Worm (Caenorhabditis elegans) whole organism, L1 larva: ENCODE results near the gene R13D7.2.
"Not testable (repeated sequence)": the region's sequence is repeated elsewhere in the genome, so short reads cannot be mapped to it uniquely, and the experiment has no call there.

Experiments used
- C04F5.9 ChIP-seq: sonication (generic microtip); optimal IDR thresholded peaks from 2 replicates; lab custom pipeline; 2016; ENCODE audit warnings: missing genetic modification characterization, missing compliant biosample characterization
- F16B12.6 ChIP-seq: fragments of 150-350 bp; optimal IDR thresholded peaks from 2 replicates; lab custom pipeline; 2014; ENCODE audit warnings: missing biosample characterization, missing genetic modification characterization
- Y116A8C.19 ChIP-seq: sonication (generic microtip); optimal IDR thresholded peaks from 2 replicates; lab custom pipeline; 2016; ENCODE audit warnings: missing compliant biosample characterization, missing genetic modification characterization, borderline replicate concordance
- alr-1 ChIP-seq: fragments of 200-800 bp; sonication (Bioruptor generic); optimal IDR thresholded peaks from 2 replicates; lab custom pipeline; 2018; ENCODE audit warnings: borderline replicate concordance, mild to moderate bottlenecking, missing genetic modification characterization, missing compliant biosample characterization
- blmp-1 ChIP-seq: fragments of 150-350 bp; optimal IDR thresholded peaks from 2 replicates; lab custom pipeline; 2014; ENCODE audit warnings: missing biosample characterization, missing genetic modification characterization
- ceh-63 ChIP-seq: fragments of 200-800 bp; sonication (Bioruptor generic); optimal IDR thresholded peaks from 2 replicates; lab custom pipeline; 2018; ENCODE audit warnings: mild to moderate bottlenecking, missing genetic modification characterization, missing compliant biosample characterization
- ceh-82 ChIP-seq, 3 experiments: fragments of 150-350 bp in 1 of 3; sonication (generic microtip) in 2 of 3; optimal IDR thresholded peaks; 2 replicates each; lab custom pipeline; 2014 to 2017; ENCODE audit warnings: missing biosample characterization in 3 of 3, missing genetic modification characterization in 3 of 3
- ceh-88 ChIP-seq: fragments of 200-800 bp; sonication (Bioruptor generic); IDR thresholded peaks from 2 replicates; pipeline ENCODE4 v1.3.6; 2022; ENCODE audit warnings: missing genetic modification characterization, missing compliant biosample characterization
- dpl-1 ChIP-seq, 3 experiments: fragments of 150-350 bp in 2 of 3; sonication (generic microtip) in 1 of 3; optimal IDR thresholded peaks; 2 replicates each; lab custom pipeline; 2014 to 2017; ENCODE audit warnings: missing biosample characterization in 3 of 3, missing genetic modification characterization in 3 of 3, missing genetic modification reagents in 3 of 3
- efl-1 ChIP-seq, 4 experiments: fragments of 150-350 bp; optimal IDR thresholded peaks in 3 of 4; peaks in 1 of 4; 1 replicate in 1 of 4; 2 replicates in 3 of 4; lab custom pipeline; 2014; ENCODE audit warnings: missing biosample characterization in 2 of 4, missing genetic modification characterization in 2 of 4, missing genetic modification reagents in 2 of 4
- egl-13 ChIP-seq: sonication (generic microtip); optimal IDR thresholded peaks from 2 replicates; lab custom pipeline; 2016; ENCODE audit warnings: missing genotype, missing genetic modification reagents, missing genetic modification characterization, missing compliant biosample characterization
- ets-5 ChIP-seq: fragments of 200-800 bp; sonication (Bioruptor generic); IDR thresholded peaks from 2 replicates; pipeline ENCODE4 v1.3.6; 2022; ENCODE audit warnings: missing genetic modification characterization, missing compliant biosample characterization
- fkh-4 ChIP-seq: sonication (generic microtip); optimal IDR thresholded peaks from 2 replicates; lab custom pipeline; 2016; ENCODE audit warnings: missing compliant biosample characterization, missing genetic modification characterization, borderline replicate concordance
- fkh-8 ChIP-seq: sonication (generic microtip); optimal IDR thresholded peaks from 2 replicates; lab custom pipeline; 2016; ENCODE audit warnings: mild to moderate bottlenecking, missing genetic modification characterization, missing compliant biosample characterization
- fos-1 ChIP-seq: fragments of 150-350 bp; optimal IDR thresholded peaks from 2 replicates; lab custom pipeline; 2014; ENCODE audit warnings: missing biosample characterization, missing genetic modification characterization
- hlh-17 ChIP-seq: fragments of 200-800 bp; sonication (Bioruptor generic); optimal IDR thresholded peaks from 2 replicates; lab custom pipeline; 2018; ENCODE audit warnings: missing genetic modification characterization, mild to moderate bottlenecking, missing compliant biosample characterization, moderate library complexity, borderline replicate concordance
- irx-1 ChIP-seq: sonication (generic microtip); optimal IDR thresholded peaks from 2 replicates; lab custom pipeline; 2016; ENCODE audit warnings: missing genetic modification characterization, missing compliant biosample characterization
- jun-1 ChIP-seq: fragments of 150-350 bp; optimal IDR thresholded peaks from 2 replicates; lab custom pipeline; 2014; ENCODE audit warnings: missing biosample characterization, missing genetic modification reagents, missing genetic modification characterization
- lin-14 ChIP-seq: fragments of 200-800 bp; sonication (Bioruptor generic); optimal IDR thresholded peaks from 2 replicates; lab custom pipeline; 2018; ENCODE audit warnings: mild to moderate bottlenecking, missing genetic modification characterization, moderate library complexity, missing compliant biosample characterization
- lin-35 ChIP-seq, 2 experiments: fragments of 150-350 bp; optimal IDR thresholded peaks; 2 replicates each; lab custom pipeline; 2014; ENCODE audit warnings: missing biosample characterization in 2 of 2, missing genetic modification characterization in 2 of 2, missing genetic modification reagents in 2 of 2
- lir-3 ChIP-seq: sonication (generic microtip); optimal IDR thresholded peaks from 2 replicates; lab custom pipeline; 2016; ENCODE audit warnings: mild to moderate bottlenecking, missing genetic modification characterization, moderate library complexity, missing compliant biosample characterization; ENCODE audit not compliant: poor library complexity
- lsy-2 ChIP-seq, 2 experiments: fragments of 150-350 bp; optimal IDR thresholded peaks; 2 replicates each; lab custom pipeline; 2014; ENCODE audit warnings: missing biosample characterization in 2 of 2, missing genetic modification characterization in 2 of 2
- nhr-11 ChIP-seq: fragments of 150-350 bp; optimal IDR thresholded peaks from 2 replicates; lab custom pipeline; 2014; ENCODE audit warnings: missing biosample characterization, missing genetic modification characterization
- nhr-12 ChIP-seq: sonication (generic microtip); optimal IDR thresholded peaks from 2 replicates; lab custom pipeline; 2017; ENCODE audit warnings: missing biosample characterization, missing genetic modification characterization
- nhr-19 ChIP-seq: fragments of 200-800 bp; sonication (Bioruptor generic); conservative IDR thresholded peaks from 2 replicates; pipeline ENCODE4 v1.3.6; 2022; ENCODE audit warnings: missing genetic modification characterization, missing compliant biosample characterization
- nhr-28 ChIP-seq: fragments of 150-350 bp; optimal IDR thresholded peaks from 2 replicates; lab custom pipeline; 2014; ENCODE audit warnings: missing biosample characterization, missing genetic modification characterization
- nhr-77 ChIP-seq: fragments of 150-350 bp; optimal IDR thresholded peaks from 2 replicates; lab custom pipeline; 2014; ENCODE audit warnings: missing biosample characterization, missing genetic modification characterization
- nhr-84 ChIP-seq: sonication (generic microtip); optimal IDR thresholded peaks from 2 replicates; lab custom pipeline; 2017; ENCODE audit warnings: missing biosample characterization, missing genetic modification characterization
- pag-3 ChIP-seq: sonication (generic microtip); optimal IDR thresholded peaks from 2 replicates; lab custom pipeline; 2017; ENCODE audit warnings: missing genetic modification characterization, mild to moderate bottlenecking, missing compliant biosample characterization, antibody characterized with exemption, borderline replicate concordance; ENCODE audit not compliant: insufficient read depth
- pax-3 ChIP-seq: fragments of 200-800 bp; sonication (Bioruptor generic); optimal IDR thresholded peaks from 2 replicates; lab custom pipeline; 2018; ENCODE audit warnings: mild to moderate bottlenecking, missing genetic modification characterization, moderate library complexity, missing compliant biosample characterization
- unc-130 ChIP-seq: fragments of 150-350 bp; optimal IDR thresholded peaks from 2 replicates; lab custom pipeline; 2017; ENCODE audit warnings: missing biosample characterization, missing genetic modification characterization, inconsistent platforms
- unc-30 ChIP-seq: sonication (generic microtip); optimal IDR thresholded peaks from 2 replicates; lab custom pipeline; 2017; ENCODE audit warnings: missing biosample characterization, missing genetic modification characterization
- unc-62 ChIP-seq: fragments of 150-350 bp; optimal IDR thresholded peaks from 2 replicates; lab custom pipeline; 2014; ENCODE audit warnings: missing biosample characterization, missing genetic modification reagents, missing genetic modification characterization
- zag-1 ChIP-seq: fragments of 150-350 bp; optimal IDR thresholded peaks from 2 replicates; lab custom pipeline; 2014; ENCODE audit warnings: missing biosample characterization, missing genetic modification characterization

The R13D7.2 gene

ce11 chrV:7444331-7444730 is 34.6 kb downstream of the R13D7.2 start, which contains the start of gene nhr-141:
nhr-141 (plus strand) TSS chrV:7444661.
- TF ChIP-seq dpl-1 (GFP tag; optimal IDR thresholded peaks at IDR 0.05; lab: Kevin White, UChicago); nhr-11 (tag; lab: Kevin White, UChicago); hlh-17 (GFP tag; lab: Kevin White, UChicago): not testable (repeated sequence)

DNA sequence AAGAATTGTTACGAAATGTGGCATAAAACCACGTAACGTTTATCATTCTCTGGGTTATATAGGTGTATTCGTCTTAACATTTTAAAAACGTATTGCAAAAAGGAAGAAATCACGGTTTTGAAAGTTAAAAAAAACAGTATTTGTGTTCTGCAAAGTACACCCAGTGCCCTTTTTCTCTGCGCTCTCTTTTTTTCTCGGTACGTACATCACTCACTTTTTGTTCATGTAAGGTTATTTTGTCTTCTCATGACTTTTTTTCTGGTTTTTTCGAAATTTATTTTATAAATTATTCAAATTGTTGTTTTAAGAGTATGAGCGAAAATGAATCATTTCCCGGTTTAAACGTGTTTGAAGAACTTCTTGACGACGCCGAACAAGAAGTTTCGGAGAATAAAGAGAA is 37.3 kb downstream of the R13D7.2 start, which contains the start of gene F25E5.5:
F25E5.5 (plus strand) TSS at position 301 of the 400 bp plus-strand sequence.
- TF ChIP-seq blmp-1 (tag; lab: Kevin White, UChicago) (peak; percentile 17), C04F5.9 (tag; lab: Kevin White, UChicago) (no peak)
- TF ChIP-seq, all 84 proteins: peak for 1

ce11 chrV:7449303-7449827 is 39.7 kb downstream of the R13D7.2 start, which contains the start of gene try-12:
try-12 (plus strand) TSS chrV:7449353.
- TF ChIP-seq C04F5.9 (tag; lab: Kevin White, UChicago): no peak
- TF ChIP-seq efl-1 (optimal IDR thresholded peaks at IDR 0.05; lab: Kevin White, UChicago): no peak
- peak in 1 of 2 experiments; percentile 58 for TF ChIP-seq efl-1 (GFP tag; optimal IDR thresholded peaks at IDR 0.05 in 1 of 2; lab: Kevin White, UChicago)
- TF ChIP-seq jun-1 (tag; lab: Kevin White, UChicago): no peak
- no peak for TF ChIP-seq lir-3 (tag; lab: Kevin White, UChicago)

DNA sequence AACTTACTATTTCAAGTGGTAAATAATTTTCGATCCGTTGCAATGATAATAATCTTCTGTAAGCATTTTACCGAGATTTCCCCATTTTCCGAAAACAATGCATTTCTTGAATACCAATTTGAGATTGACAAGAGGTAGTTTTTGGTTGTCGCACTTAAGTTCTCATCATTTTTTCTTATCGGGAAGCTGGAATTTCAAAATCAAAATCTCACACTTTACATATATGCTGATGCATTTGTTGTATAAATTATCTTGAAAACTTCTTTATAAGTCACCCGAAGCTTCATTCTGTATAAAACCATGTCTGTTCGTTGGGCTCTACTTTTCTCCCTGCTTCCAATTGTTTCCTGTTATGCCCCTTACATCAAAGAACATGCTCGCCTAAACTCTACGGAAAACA is 41.7 kb downstream of the R13D7.2 start, which contains the start of gene try-11:
try-11 (plus strand) TSS at position 301 of the 400 bp plus-strand sequence.
- TF ChIP-seq lsy-2 (tag; optimal IDR thresholded peaks at IDR 0.05; lab: Kevin White, UChicago) (no peak), efl-1 (optimal IDR thresholded peaks at IDR 0.05; lab: Kevin White, UChicago) (no peak), efl-1 (GFP tag; optimal IDR thresholded peaks at IDR 0.05 in 1 of 2; lab: Kevin White, UChicago) (peak in 1 of 2 experiments; percentile 24)
- TF ChIP-seq, all 84 proteins: peak for 1

- TF ChIP-seq irx-1 (tag; lab: Kevin White, UChicago): no peak
- TF ChIP-seq nhr-84 (tag; lab: Kevin White, UChicago): no peak
- no peak for TF ChIP-seq ceh-82 (tag; optimal IDR thresholded peaks at IDR 0.05; lab: Kevin White, UChicago)
- no peak for TF ChIP-seq ceh-88
- TF ChIP-seq alr-1 (tag; lab: Kevin White, UChicago): no peak
- TF ChIP-seq fkh-8 (tag; lab: Kevin White, UChicago): no peak
- TF ChIP-seq ceh-63 (GFP tag; lab: Kevin White, UChicago): no peak
- TF ChIP-seq pag-3 (tag; lab: Kevin White, UChicago): no peak
- no peak for TF ChIP-seq nhr-19
- no peak for TF ChIP-seq unc-30
- TF ChIP-seq pax-3: no peak
- no peak for TF ChIP-seq lin-35 (GFP tag; optimal IDR thresholded peaks at IDR 0.05; lab: Kevin White, UChicago)
- TF ChIP-seq fos-1 (tag; lab: Kevin White, UChicago): no peak
- TF ChIP-seq egl-13: no peak
Observed at ce11 chrV:7454236-7454635, 44.5 kb downstream of the R13D7.2 start, which contains the start of gene try-8. try-8 (minus strand) TSS chrV:7454336.

DNA sequence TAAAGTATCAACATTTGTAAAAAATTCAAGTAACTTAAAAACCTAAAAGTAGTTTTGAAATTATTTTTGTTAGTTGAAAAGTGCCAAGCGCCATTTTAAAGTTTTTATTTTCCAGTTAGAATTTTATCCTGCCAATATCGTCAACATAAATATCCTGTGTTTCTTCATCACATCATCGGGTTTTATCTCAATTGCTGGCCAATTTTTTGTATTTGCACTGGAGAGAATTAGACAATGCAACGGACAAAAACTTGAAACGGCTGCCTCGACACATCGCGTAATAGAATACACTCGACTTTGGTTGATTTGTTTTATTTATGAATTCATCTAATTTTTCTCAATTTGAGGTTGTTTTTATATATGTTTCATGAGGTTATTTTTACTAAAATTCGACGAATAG is 45.3 kb downstream of the R13D7.2 start, which contains the start of gene F25E5.2:
F25E5.2 (plus strand) TSS at position 301 of the 400 bp plus-strand sequence.
- TF ChIP-seq fkh-4 (tag; lab: Kevin White, UChicago): no peak
- TF ChIP-seq lin-14: no peak
- no peak for TF ChIP-seq nhr-77 (tag; lab: Kevin White, UChicago)
- no peak for TF ChIP-seq unc-62 (GFP tag; lab: Kevin White, UChicago)
- TF ChIP-seq zag-1 (tag; lab: Kevin White, UChicago): no peak
- no peak for TF ChIP-seq unc-30
- TF ChIP-seq Y116A8C.19 (tag; lab: Kevin White, UChicago): no peak
- no peak for TF ChIP-seq nhr-28
- TF ChIP-seq F16B12.6 (tag; lab: Kevin White, UChicago): no peak
- TF ChIP-seq nhr-12 (tag; lab: Kevin White, UChicago): no peak
- no peak for TF ChIP-seq ets-5
- TF ChIP-seq unc-130 (tag; lab: Kevin White, UChicago): no peak
